Worm (Caenorhabditis elegans): ENCODE data around the gene dpy-27.

Gene dpy-27

DNA sequence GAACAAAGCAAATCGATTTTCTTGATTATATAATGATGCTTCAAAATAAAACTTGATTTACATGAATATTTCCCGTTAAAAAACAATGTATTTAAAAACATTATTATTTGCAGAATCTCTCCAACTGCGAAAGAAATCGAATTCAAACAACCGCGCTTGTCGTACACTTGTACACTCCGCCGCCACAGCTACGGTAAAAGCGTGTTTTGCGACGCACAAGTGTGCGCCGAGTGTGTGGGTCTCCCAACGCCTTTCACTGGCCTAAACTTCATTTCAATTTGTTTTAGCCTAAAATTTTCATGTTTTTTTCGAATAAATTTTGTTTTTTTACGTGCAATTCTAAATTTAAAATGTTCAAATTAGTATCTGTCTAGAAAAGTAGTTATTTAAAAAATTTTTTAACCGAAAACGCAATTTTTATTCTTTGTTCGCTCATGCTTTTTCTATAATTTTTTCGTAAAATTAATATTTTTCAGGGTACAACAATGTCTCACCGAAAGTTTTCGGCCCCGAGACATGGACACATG, 48.0 kb upstream of the dpy-27 start, which contains the start of gene rpl-3 (continued):
- peak; percentile 72 for TF ChIP-seq C38D4.7 (GFP tag; optimal IDR thresholded peaks at IDR 0.05)
- no peak for TF ChIP-seq elt-4 (tag; optimal IDR thresholded peaks at IDR 0.05)
- TF ChIP-seq ceh-9 (tag; optimal IDR thresholded peaks at IDR 0.05), result no peak
- TF ChIP-seq pag-3 (tag; optimal IDR thresholded peaks at IDR 0.05; ENCODE audit: borderline replicate concordance), result peak; percentile 90
- TF ChIP-seq ceh-14 (tag; optimal IDR thresholded peaks at IDR 0.05), result peak; percentile 99
- TF ChIP-seq syd-9 (tag; optimal IDR thresholded peaks at IDR 0.05), result peak; percentile 98
- peak; percentile 100 for TF ChIP-seq ceh-34 (tag; optimal IDR thresholded peaks at IDR 0.05)
- peak; percentile 90 for TF ChIP-seq pha-2 (tag; optimal IDR thresholded peaks at IDR 0.05)
- peak; percentile 87 for TF ChIP-seq ceh-6 (GFP tag; optimal IDR thresholded peaks at IDR 0.05)
- TF ChIP-seq hlh-6 (tag; optimal IDR thresholded peaks at IDR 0.05), result peak; percentile 88
- TF ChIP-seq sdc-2 (tag; optimal IDR thresholded peaks at IDR 0.05), result peak; percentile 88
- TF ChIP-seq npax-4 (tag; optimal IDR thresholded peaks at IDR 0.05), result peak; percentile 63
- TF ChIP-seq odd-2 (tag; optimal IDR thresholded peaks at IDR 0.05), result peak; percentile 52
- peak; percentile 63 for TF ChIP-seq zip-5 (tag; optimal IDR thresholded peaks at IDR 0.05)
- peak; percentile 91 for TF ChIP-seq eyg-1 (tag; optimal IDR thresholded peaks at IDR 0.05)
- TF ChIP-seq sox-4 (tag; optimal IDR thresholded peaks at IDR 0.05), result peak; percentile 96
- TF ChIP-seq elt-2 (tag; optimal IDR thresholded peaks at IDR 0.05), result peak; percentile 99
- TF ChIP-seq che-1 (tag; optimal IDR thresholded peaks at IDR 0.05), result peak; percentile 81
- peak; percentile 97 for TF ChIP-seq F13H6.1 (tag; optimal IDR thresholded peaks at IDR 0.05)
- TF ChIP-seq mec-3 (tag; optimal IDR thresholded peaks at IDR 0.05; ENCODE audit: borderline replicate concordance), result no peak
- peak; percentile 100 for TF ChIP-seq tbx-2 (tag; optimal IDR thresholded peaks at IDR 0.05)
- TF ChIP-seq ceh-45 (GFP tag; IDR thresholded peaks at IDR 0.05), result peak; percentile 90
- peak; percentile 85 for TF ChIP-seq dmd-4 (tag; optimal IDR thresholded peaks at IDR 0.05; ENCODE audit: borderline replicate concordance)
- peak; percentile 94 for TF ChIP-seq ceh-2 (tag; optimal IDR thresholded peaks at IDR 0.05)
- peak; percentile 98 for TF ChIP-seq ceh-30 (tag; optimal IDR thresholded peaks at IDR 0.05)
- peak; percentile 85 for TF ChIP-seq ceh-22 (tag; optimal IDR thresholded peaks at IDR 0.05)
- peak; percentile 96 for TF ChIP-seq sox-2 (GFP tag; IDR thresholded peaks at IDR 0.05)
- TF ChIP-seq T23F11.4 (GFP tag; optimal IDR thresholded peaks at IDR 0.05), result peak; percentile 98
- peak; percentile 95 for TF ChIP-seq unc-3 (GFP tag; conservative IDR thresholded peaks at IDR 0.05)
- peak; percentile 98 for TF ChIP-seq unc-3 (tag; optimal IDR thresholded peaks at IDR 0.05)
- TF ChIP-seq dve-1 (tag; optimal IDR thresholded peaks at IDR 0.05), result peak; percentile 99

DNA sequence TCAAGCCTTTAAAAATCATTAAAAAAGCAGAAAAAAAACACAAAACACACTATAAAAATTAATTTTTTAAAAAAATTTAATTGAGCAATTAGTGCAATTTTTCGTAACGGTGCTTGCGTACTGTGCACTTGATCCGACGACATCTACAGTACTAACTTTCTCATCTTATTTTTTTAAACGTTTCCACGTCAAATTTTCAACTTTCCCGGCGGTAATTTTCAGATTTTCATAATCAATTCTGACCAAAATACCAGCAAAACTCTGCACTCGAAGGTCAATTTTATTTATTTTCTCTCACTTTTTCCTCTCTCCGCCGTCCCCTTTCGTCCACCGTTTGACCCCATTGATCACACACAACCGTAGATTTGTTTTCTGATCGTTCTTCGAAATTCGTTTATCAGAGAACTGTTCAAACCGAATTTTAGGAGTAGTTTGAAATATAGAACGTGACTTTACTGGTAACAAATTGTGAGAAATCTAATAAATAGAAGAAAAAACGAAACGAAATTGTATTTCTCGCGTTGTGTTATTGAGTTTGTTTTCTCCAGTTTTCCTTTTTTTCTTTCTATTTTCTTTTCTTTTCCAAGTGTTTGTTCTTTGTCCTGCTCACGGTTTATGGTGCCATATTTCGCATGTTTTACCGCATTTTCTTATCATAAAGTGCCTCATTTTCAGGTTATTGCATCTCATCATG, 44.5 kb upstream of the dpy-27 start, which contains the start of gene acs-19:
Gene acs-19 (plus strand): TSS at position 676 of the 694 bp plus-strand sequence.
- peak; percentile 83 for TF ChIP-seq unc-42 (tag; optimal IDR thresholded peaks at IDR 0.05)
- no peak for TF ChIP-seq gmeb-2 (tag; optimal IDR thresholded peaks at IDR 0.05)

ce11 chrIII:3862918-3863385, 43.5 kb upstream of the dpy-27 start, which contains the start of gene brc-1:
brc-1 (minus strand) TSS chrIII:3862968.
- no peak for TF ChIP-seq zip-5 (tag; optimal IDR thresholded peaks at IDR 0.05)
- peak; percentile 85 for TF ChIP-seq ceh-18 (tag; optimal IDR thresholded peaks at IDR 0.05)
- TF ChIP-seq F13H6.1 (tag; optimal IDR thresholded peaks at IDR 0.05), result no peak
- peak; percentile 17 for TF ChIP-seq elt-2 (tag; optimal IDR thresholded peaks at IDR 0.05)
- TF ChIP-seq ceh-31 (tag; optimal IDR thresholded peaks at IDR 0.05), result peak; percentile 86
- TF ChIP-seq ahr-1 (tag; optimal IDR thresholded peaks at IDR 0.05), result no peak
- no peak for TF ChIP-seq pqm-1 (tag; optimal IDR thresholded peaks at IDR 0.05)
- no peak for TF ChIP-seq Y22D7AL.16 (tag; optimal IDR thresholded peaks at IDR 0.05)
- peak; percentile 54 for TF ChIP-seq ref-2 (tag; optimal IDR thresholded peaks at IDR 0.05)
- peak; percentile 13 for TF ChIP-seq fkh-10 (GFP tag; optimal IDR thresholded peaks at IDR 0.05)
- no peak for TF ChIP-seq odd-2 (tag; optimal IDR thresholded peaks at IDR 0.05)
- no peak for TF ChIP-seq C08G9.2 (tag; optimal IDR thresholded peaks at IDR 0.05)
- TF ChIP-seq npax-4 (tag; optimal IDR thresholded peaks at IDR 0.05), result no peak
- peak; percentile 57 for TF ChIP-seq dve-1 (tag; optimal IDR thresholded peaks at IDR 0.05)
- TF ChIP-seq elt-4 (tag; optimal IDR thresholded peaks at IDR 0.05), result no peak
- TF ChIP-seq pat-9 (tag; optimal IDR thresholded peaks at IDR 0.05), result peak; percentile 8
- peak; percentile 57; the same call in 1 of the 2 replicates for TF ChIP-seq unc-3 (GFP tag; conservative IDR thresholded peaks at IDR 0.05)
- TF ChIP-seq unc-3 (tag; optimal IDR thresholded peaks at IDR 0.05), result peak; percentile 60
- no peak for TF ChIP-seq ceh-22 (tag; optimal IDR thresholded peaks at IDR 0.05)
- TF ChIP-seq ceh-30 (tag; optimal IDR thresholded peaks at IDR 0.05), result peak; percentile 38
- TF ChIP-seq unc-55 (GFP tag; optimal IDR thresholded peaks at IDR 0.05), result peak; percentile 21
- TF ChIP-seq sdc-2 (tag; optimal IDR thresholded peaks at IDR 0.05), result peak; percentile 10
- no peak for TF ChIP-seq lim-6 (tag; optimal IDR thresholded peaks at IDR 0.05)
- TF ChIP-seq ceh-24 (tag; optimal IDR thresholded peaks at IDR 0.05), result no peak
- peak; percentile 28 for TF ChIP-seq T23F11.4 (GFP tag; optimal IDR thresholded peaks at IDR 0.05)
- peak; percentile 77 for TF ChIP-seq pros-1 (tag; optimal IDR thresholded peaks at IDR 0.05)
